Worm (Caenorhabditis elegans): ENCODE data around the gene F11A10.5.

Gene F11A10.5

ce11 chrIV:12111477-12111876, 17.6 kb downstream of the F11A10.5 start, which contains the start of gene dlc-2:
Gene dlc-2 (minus strand): TSS chrIV:12111577.
- TF ChIP-seq ztf-29 (GFP tag; IDR thresholded peaks at IDR 0.05): no peak
- TF ChIP-seq tab-1 (GFP tag; IDR thresholded peaks at IDR 0.05): no peak
- no peak for TF ChIP-seq cog-1 (tag; optimal IDR thresholded peaks at IDR 0.05)
- no peak for TF ChIP-seq med-1 (GFP tag; optimal IDR thresholded peaks at IDR 0.05; ENCODE audit: insufficient read depth)
- no peak for TF ChIP-seq ref-1 (GFP tag; conservative IDR thresholded peaks at IDR 0.05)
- no peak for TF ChIP-seq flt-1 (GFP tag; IDR thresholded peaks at IDR 0.05)
- TF ChIP-seq ztf-23 (GFP tag; IDR thresholded peaks at IDR 0.05): no peak
- TF ChIP-seq klf-2 (GFP tag; conservative IDR thresholded peaks at IDR 0.05): no peak
- TF ChIP-seq T22C8.4 (GFP tag; IDR thresholded peaks at IDR 0.05): no peak

ce11 chrIV:12113056-12113455, 19.1 kb downstream of the F11A10.5 start:
- TF ChIP-seq flt-1 (GFP tag; IDR thresholded peaks at IDR 0.05): no peak
- no peak for TF ChIP-seq T22C8.4 (GFP tag; IDR thresholded peaks at IDR 0.05)
- TF ChIP-seq tab-1 (GFP tag; IDR thresholded peaks at IDR 0.05): no peak
- no peak for TF ChIP-seq cog-1 (tag; optimal IDR thresholded peaks at IDR 0.05)
- no peak for TF ChIP-seq ref-1 (GFP tag; conservative IDR thresholded peaks at IDR 0.05)

- no peak for TF ChIP-seq ref-1 (GFP tag; conservative IDR thresholded peaks at IDR 0.05)
- TF ChIP-seq ztf-29 (GFP tag; IDR thresholded peaks at IDR 0.05): no peak
- no peak for TF ChIP-seq klf-2 (GFP tag; conservative IDR thresholded peaks at IDR 0.05)
- TF ChIP-seq med-1 (GFP tag; optimal IDR thresholded peaks at IDR 0.05; ENCODE audit: insufficient read depth): no peak
- TF ChIP-seq tab-1 (GFP tag; IDR thresholded peaks at IDR 0.05): no peak
- no peak for TF ChIP-seq T22C8.4 (GFP tag; IDR thresholded peaks at IDR 0.05)
These were observed 20.6 kb downstream of the F11A10.5 start for ce11 chrIV:12114498-12114897.

- no peak for TF ChIP-seq T22C8.4 (GFP tag; IDR thresholded peaks at IDR 0.05)
- no peak for TF ChIP-seq cog-1 (tag; optimal IDR thresholded peaks at IDR 0.05)
- no peak for TF ChIP-seq flt-1 (GFP tag; IDR thresholded peaks at IDR 0.05)
- no peak for TF ChIP-seq med-1 (GFP tag; optimal IDR thresholded peaks at IDR 0.05; ENCODE audit: insufficient read depth)
- TF ChIP-seq ztf-29 (GFP tag; IDR thresholded peaks at IDR 0.05): no peak
These were observed 26.6 kb downstream of the F11A10.5 start for ce11 chrIV:12120536-12120935.

- TF ChIP-seq T22C8.4 (GFP tag; IDR thresholded peaks at IDR 0.05) (no peak), ref-1 (GFP tag; conservative IDR thresholded peaks at IDR 0.05) (no peak), klf-2 (GFP tag; conservative IDR thresholded peaks at IDR 0.05) (no peak), med-1 (GFP tag; optimal IDR thresholded peaks at IDR 0.05; ENCODE audit: insufficient read depth) (no peak), cog-1 (tag; optimal IDR thresholded peaks at IDR 0.05) (no peak), tab-1 (GFP tag; IDR thresholded peaks at IDR 0.05) (no peak)
These were observed 27.2 kb downstream of the F11A10.5 start, which contains the start of the genes ddb-1 and M18.6 for ce11 chrIV:12121076-12121475. Gene ddb-1 (minus strand): TSS chrIV:12121165. Gene M18.6 (plus strand): TSS chrIV:12121310.

DNA sequence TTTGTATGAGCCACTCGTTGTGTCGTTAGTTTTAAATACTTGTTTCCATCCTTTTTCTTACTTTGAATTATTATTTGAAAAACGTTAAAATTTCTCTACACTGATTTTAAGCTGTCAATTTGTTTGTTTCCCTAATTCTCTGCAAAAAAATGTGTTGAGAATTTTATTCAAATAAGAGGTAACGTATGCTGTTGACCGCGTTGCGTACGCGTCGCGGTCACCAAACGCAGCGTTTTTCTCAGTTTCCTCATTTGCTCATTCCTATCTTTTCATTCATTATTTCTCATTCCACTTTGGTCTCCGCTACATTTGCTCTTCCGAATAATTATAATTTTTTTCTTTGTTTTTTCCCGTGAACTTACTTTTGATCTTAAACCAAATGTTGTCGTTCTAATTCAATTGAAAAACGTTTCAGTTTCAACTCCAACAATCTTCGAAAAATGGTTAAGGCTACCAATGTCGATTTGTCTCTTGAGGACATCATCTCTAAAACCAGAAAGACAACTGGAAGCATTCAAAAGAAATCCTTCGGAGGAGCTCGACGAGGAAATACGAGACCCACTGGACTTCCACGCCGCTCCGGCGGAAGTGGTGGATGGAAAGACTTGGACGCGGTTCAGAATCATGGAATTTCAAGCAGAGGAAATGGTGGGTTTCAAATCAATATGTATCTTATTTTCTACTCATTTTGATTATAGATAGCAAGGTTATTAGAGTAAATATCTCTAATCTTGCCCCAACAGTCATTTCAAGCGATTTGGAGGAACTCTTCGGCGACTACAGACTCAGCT, 29.1 kb downstream of the F11A10.5 start, which contains the start of gene aly-3:
Gene aly-3 (plus strand): TSS at position 409 of the 791 bp plus-strand sequence.
- no peak for TF ChIP-seq tab-1 (GFP tag; IDR thresholded peaks at IDR 0.05)
- TF ChIP-seq med-1 (GFP tag; optimal IDR thresholded peaks at IDR 0.05; ENCODE audit: insufficient read depth): no peak
- TF ChIP-seq klf-2 (GFP tag; conservative IDR thresholded peaks at IDR 0.05): no peak
- TF ChIP-seq T22C8.4 (GFP tag; IDR thresholded peaks at IDR 0.05): no peak
- no peak for TF ChIP-seq cog-1 (tag; optimal IDR thresholded peaks at IDR 0.05)
- TF ChIP-seq flt-1 (GFP tag; IDR thresholded peaks at IDR 0.05): no peak
- no peak for TF ChIP-seq ztf-23 (GFP tag; IDR thresholded peaks at IDR 0.05)
- no peak for TF ChIP-seq ztf-29 (GFP tag; IDR thresholded peaks at IDR 0.05)
- TF ChIP-seq ref-1 (GFP tag; conservative IDR thresholded peaks at IDR 0.05): no peak

ce11 chrIV:12124314-12125084, 30.6 kb downstream of the F11A10.5 start, which contains the start of gene dhhc-6:
Gene dhhc-6 (plus strand): TSS chrIV:12124952.
- TF ChIP-seq tab-1 (GFP tag; IDR thresholded peaks at IDR 0.05): no peak
- no peak for TF ChIP-seq cog-1 (tag; optimal IDR thresholded peaks at IDR 0.05)
- no peak for TF ChIP-seq ztf-23 (GFP tag; IDR thresholded peaks at IDR 0.05)
- TF ChIP-seq flt-1 (GFP tag; IDR thresholded peaks at IDR 0.05): 0 out of 2 replicates have a peak, but pooled peaks have one; percentile 11

DNA sequence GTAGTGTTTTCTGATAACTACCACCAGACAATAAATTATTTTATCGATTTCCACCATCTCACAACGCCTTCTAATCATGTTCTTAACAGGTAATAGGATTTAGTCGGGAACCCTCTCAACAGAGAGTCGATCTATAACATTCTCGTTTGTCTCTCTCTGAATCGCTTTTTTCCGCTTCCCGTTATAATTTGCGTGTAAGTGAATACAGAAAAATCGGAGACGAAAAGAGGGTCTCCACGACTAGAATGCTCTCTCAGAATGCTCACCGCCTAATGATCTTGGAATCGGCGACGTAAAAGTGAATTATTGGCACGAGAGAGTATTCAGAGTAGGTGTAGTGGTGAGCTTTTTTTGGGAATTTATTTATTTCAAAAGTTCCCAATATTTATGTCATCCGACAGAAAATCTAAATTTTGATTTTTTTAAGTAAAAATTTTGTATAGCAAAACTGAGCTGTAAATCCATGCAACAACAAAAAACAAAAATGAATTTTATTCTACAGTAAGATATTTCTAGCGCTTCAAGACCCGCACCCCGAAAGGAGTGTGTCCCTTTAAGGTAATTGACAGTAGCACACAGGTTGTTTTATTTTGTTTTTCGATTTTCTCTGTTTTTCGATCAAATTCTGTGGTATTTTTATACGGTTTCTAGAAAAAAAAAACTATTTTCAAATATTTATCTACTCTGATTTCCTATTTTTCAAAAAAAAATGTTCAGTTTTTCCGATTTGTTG, 33.0 kb downstream of the F11A10.5 start:
- TF ChIP-seq ztf-29 (GFP tag; IDR thresholded peaks at IDR 0.05) (no peak), flt-1 (GFP tag; IDR thresholded peaks at IDR 0.05) (no peak), cog-1 (tag; optimal IDR thresholded peaks at IDR 0.05) (no peak), ztf-23 (GFP tag; IDR thresholded peaks at IDR 0.05) (no peak), med-1 (GFP tag; optimal IDR thresholded peaks at IDR 0.05; ENCODE audit: insufficient read depth) (no peak), T22C8.4 (GFP tag; IDR thresholded peaks at IDR 0.05) (no peak), ref-1 (GFP tag; conservative IDR thresholded peaks at IDR 0.05) (no peak), klf-2 (GFP tag; conservative IDR thresholded peaks at IDR 0.05) (no peak), tab-1 (GFP tag; IDR thresholded peaks at IDR 0.05) (no peak)

DNA sequence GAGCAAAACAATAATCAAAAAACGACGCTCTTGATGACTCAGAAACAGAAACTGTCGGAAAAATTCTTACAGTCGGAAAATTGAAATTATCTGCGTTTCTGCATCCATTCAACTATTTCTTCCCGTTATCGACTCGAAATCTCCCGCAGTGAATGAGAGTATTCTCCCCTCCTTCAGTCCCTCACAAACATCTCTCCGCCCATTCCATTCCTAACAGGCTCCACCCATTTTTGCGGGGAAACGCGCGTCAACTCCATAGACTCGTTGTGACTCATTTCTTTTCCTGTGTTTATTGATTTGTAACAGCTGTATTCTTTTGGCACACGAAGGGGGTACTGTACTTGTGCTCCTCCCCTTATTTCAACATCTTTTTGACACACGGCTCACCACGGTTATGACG, 33.9 kb downstream of the F11A10.5 start:
- no peak for TF ChIP-seq ref-1 (GFP tag; conservative IDR thresholded peaks at IDR 0.05)
- no peak for TF ChIP-seq ztf-29 (GFP tag; IDR thresholded peaks at IDR 0.05)
- TF ChIP-seq tab-1 (GFP tag; IDR thresholded peaks at IDR 0.05): no peak
- no peak for TF ChIP-seq klf-2 (GFP tag; conservative IDR thresholded peaks at IDR 0.05)
- TF ChIP-seq flt-1 (GFP tag; IDR thresholded peaks at IDR 0.05): no peak
- TF ChIP-seq T22C8.4 (GFP tag; IDR thresholded peaks at IDR 0.05): no peak

All from whole organism, midembryonic.